Fruit fly (Drosophila melanogaster): ENCODE data around the gene Grl62c.

- TF ChIP-seq CG4318 (GFP tag; optimal IDR thresholded peaks at IDR 0.05) = no peak
- no peak for TF ChIP-seq CG8319 (GFP tag; optimal IDR thresholded peaks at IDR 0.05)
- no peak for TF ChIP-seq spab (GFP tag; optimal IDR thresholded peaks at IDR 0.05)
- TF ChIP-seq salr (GFP tag; optimal IDR thresholded peaks at IDR 0.05) = no peak
- no peak for TF ChIP-seq acj6 (GFP tag; optimal IDR thresholded peaks at IDR 0.05)
- no peak for TF ChIP-seq Gug (GFP tag; IDR thresholded peaks at IDR 0.05)
- TF ChIP-seq OdsH (GFP tag; optimal IDR thresholded peaks at IDR 0.05) = no peak
- TF ChIP-seq cyc (GFP tag; optimal IDR thresholded peaks at IDR 0.05) = no peak
- TF ChIP-seq Ets21C (GFP tag; optimal IDR thresholded peaks at IDR 0.05) = no peak
- no peak for TF ChIP-seq Met (GFP tag; optimal IDR thresholded peaks at IDR 0.05)
- no peak for TF ChIP-seq svp (GFP tag)
- TF ChIP-seq Sox14 (GFP tag; optimal IDR thresholded peaks at IDR 0.05) = no peak
- no peak for TF ChIP-seq Hr38 (GFP tag; optimal IDR thresholded peaks at IDR 0.05)
- no peak for TF ChIP-seq CG6808 (GFP tag; optimal IDR thresholded peaks at IDR 0.05)
These were observed 21.2 kb upstream of the Grl62c start, which contains the start of gene CG42841 for dm6 chr3L:2005551-2005950.
